Fruit fly (Drosophila melanogaster) whole organism, adult: ENCODE results near the gene para.

Experiments
- CG11617 ChIP-seq: fragments of 200-800 bp; sonication (Bioruptor generic); optimal IDR thresholded peaks from 2 replicates; lab custom pipeline; 2017; ENCODE audit warnings: mild to moderate bottlenecking, missing biosample characterization, missing genetic modification reagents, missing genetic modification characterization
- CG12768 ChIP-seq: fragments of 200-800 bp; sonication (Bioruptor generic); optimal IDR thresholded peaks from 2 replicates; lab custom pipeline; 2017; ENCODE audit warnings: missing biosample characterization, missing genetic modification characterization, mild to moderate bottlenecking, moderate library complexity, missing genetic modification reagents
- CG1620 ChIP-seq: fragments of 200-800 bp; sonication (Bioruptor generic); optimal IDR thresholded peaks from 2 replicates; lab custom pipeline; 2016; ENCODE audit warnings: missing biosample characterization, missing genetic modification characterization
- CG33017 ChIP-seq: fragments of 200-800 bp; sonication (Bioruptor generic); optimal IDR thresholded peaks from 2 replicates; lab custom pipeline; 2018; ENCODE audit warnings: missing biosample characterization, mild to moderate bottlenecking, missing genetic modification characterization, moderate library complexity
- CG5204 ChIP-seq: fragments of 200-800 bp; sonication (Bioruptor generic); optimal IDR thresholded peaks from 2 replicates; lab custom pipeline; 2016; ENCODE audit warnings: missing biosample characterization, missing genetic modification characterization
- CG7101 ChIP-seq: fragments of 200-800 bp; sonication (Bioruptor generic); optimal IDR thresholded peaks from 2 replicates; lab custom pipeline; 2018; ENCODE audit warnings: missing biosample characterization, mild to moderate bottlenecking, missing genetic modification characterization, moderate library complexity
- Clk ChIP-seq: fragments of 200-800 bp; sonication (Bioruptor generic); optimal IDR thresholded peaks from 2 replicates; lab custom pipeline; 2017; ENCODE audit warnings: missing biosample characterization, missing genetic modification characterization
- Hr96 ChIP-seq: fragments of 200-800 bp; sonication (Bioruptor generic); optimal IDR thresholded peaks from 2 replicates; lab custom pipeline; 2016; ENCODE audit warnings: missing biosample characterization, missing genetic modification characterization
- Mnt ChIP-seq: fragments of 200-800 bp; sonication (Bioruptor generic); optimal IDR thresholded peaks from 2 replicates; lab custom pipeline; 2016; ENCODE audit warnings: missing biosample characterization, mild to moderate bottlenecking, missing genetic modification characterization
- bab1 ChIP-seq: fragments of 200-800 bp; sonication (Bioruptor generic); optimal IDR thresholded peaks from 3 replicates; lab custom pipeline; 2019; ENCODE audit warnings: missing biosample characterization, mild to moderate bottlenecking, missing genetic modification characterization, moderate library complexity
- cic ChIP-seq: fragments of 200-800 bp; sonication (Bioruptor generic); optimal IDR thresholded peaks from 2 replicates; lab custom pipeline; 2017; ENCODE audit warnings: missing biosample characterization, mild to moderate bottlenecking, missing genetic modification characterization, moderate library complexity
- cnc ChIP-seq, 2 experiments: fragments of >200 bp; optimal IDR thresholded peaks; 2 replicates each; lab custom pipeline; 2017
- kay ChIP-seq: fragments of 200-800 bp; sonication (Bioruptor generic); peaks from one replicate; lab custom pipeline; 2016; ENCODE audit warnings: missing biosample characterization, missing genetic modification characterization, borderline replicate concordance
- pad ChIP-seq: fragments of 200-800 bp; sonication (Bioruptor generic); optimal IDR thresholded peaks from 3 replicates; lab custom pipeline; 2017; ENCODE audit warnings: missing biosample characterization, missing genetic modification characterization, mild to moderate bottlenecking, moderate library complexity, missing genetic modification reagents

DNA sequence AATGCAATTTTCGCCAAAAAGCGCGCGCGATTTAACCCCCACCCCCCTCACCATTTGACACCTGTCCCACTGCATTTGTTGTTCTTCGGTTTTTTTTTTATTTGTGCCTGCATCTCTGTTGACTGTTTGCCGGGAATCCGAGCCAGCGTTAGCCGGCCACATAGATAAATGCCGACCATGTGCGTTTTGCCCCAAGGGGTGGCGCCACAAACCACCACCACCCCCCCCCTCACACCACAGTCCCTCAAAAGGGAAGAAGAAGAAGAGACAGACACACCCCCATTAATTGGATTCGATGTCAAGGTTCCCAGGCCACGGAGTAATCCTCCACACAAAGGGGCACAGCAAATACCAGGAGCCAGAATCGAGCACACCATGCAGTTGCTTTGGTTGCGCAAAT, 83.6 kb downstream of the para start:
- no peak for TF ChIP-seq kay (GFP tag; lab: Kevin White, UChicago)
- TF ChIP-seq cnc (optimal IDR thresholded peaks at IDR 0.05; lab: Kevin White, UChicago) = no peak
- TF ChIP-seq CG7101 (tag; lab: Kevin White, UChicago) = no peak
- TF ChIP-seq CG11617 (GFP tag; lab: Kevin White, UChicago) = no peak
- TF ChIP-seq CG5204 (GFP tag; lab: Kevin White, UChicago) = no peak
- TF ChIP-seq Mnt (GFP tag; lab: Kevin White, UChicago) = no peak
- no peak for TF ChIP-seq CG12768 (GFP tag; lab: Kevin White, UChicago)
- TF ChIP-seq CG1620 (GFP tag; lab: Kevin White, UChicago) = no peak
- TF ChIP-seq Hr96 (GFP tag; lab: Kevin White, UChicago) = no peak
- no peak for TF ChIP-seq cic
- no peak for TF ChIP-seq pad (GFP tag; lab: Kevin White, UChicago)
- TF ChIP-seq CG33017 (tag; lab: Kevin White, UChicago) = no peak
- no peak for TF ChIP-seq bab1 (GFP tag; lab: Kevin White, UChicago)
- no peak for TF ChIP-seq Clk (GFP tag; lab: Kevin White, UChicago)
